Worm (Caenorhabditis elegans): ENCODE data around the gene T09F3.2.

Gene T09F3.2

ce11 chrII:10384680-10385383 is 6.1 kb upstream of the T09F3.2 start, which contains the start of gene ztf-27:
Gene ztf-27, plus strand, starts transcription at chrII:10385333.
- no peak for TF ChIP-seq unc-62 (GFP tag; optimal IDR thresholded peaks at IDR 0.05)

ce11 chrII:10388041-10388706 is 2.8 kb upstream of the T09F3.2 start:
- no peak for TF ChIP-seq unc-62 (GFP tag; optimal IDR thresholded peaks at IDR 0.05)

ce11 chrII:10389038-10389437 is 1.9 kb upstream of the T09F3.2 start:
- no peak for TF ChIP-seq unc-62 (GFP tag; optimal IDR thresholded peaks at IDR 0.05)

ce11 chrII:10389776-10390175 is 1.2 kb upstream of the T09F3.2 start:
- TF ChIP-seq unc-62 (GFP tag; optimal IDR thresholded peaks at IDR 0.05), result no peak

- no peak for TF ChIP-seq unc-62 (GFP tag; optimal IDR thresholded peaks at IDR 0.05)
These were observed 618 bp upstream of the T09F3.2 start for ce11 chrII:10390250-10390821.

- no peak for TF ChIP-seq unc-62 (GFP tag; optimal IDR thresholded peaks at IDR 0.05)
These were observed 2.6 kb downstream of the T09F3.2 start, which contains the start of gene gpd-1 for ce11 chrII:10393282-10394179. Gene gpd-1, plus strand, starts transcription at chrII:10394129.

- no peak for TF ChIP-seq unc-62 (GFP tag; optimal IDR thresholded peaks at IDR 0.05)
These were observed 4.4 kb downstream of the T09F3.2 start, which contains the start of gene T09F3.4 for ce11 chrII:10395303-10395757. Gene T09F3.4, plus strand, starts transcription at chrII:10395707.

ce11 chrII:10396578-10396977 is 5.6 kb downstream of the T09F3.2 start, which contains the start of gene T09F3.5:
Gene T09F3.5, plus strand, starts transcription at chrII:10396878.
- TF ChIP-seq unc-62 (GFP tag; optimal IDR thresholded peaks at IDR 0.05), result no peak

- TF ChIP-seq unc-62 (GFP tag; optimal IDR thresholded peaks at IDR 0.05), result no peak
These were observed 12.0 kb downstream of the T09F3.2 start for ce11 chrII:10402991-10403390.

- no peak for TF ChIP-seq unc-62 (GFP tag; optimal IDR thresholded peaks at IDR 0.05)
These were observed 20.0 kb downstream of the T09F3.2 start, which contains the start of gene E04D5.5 for ce11 chrII:10410989-10411388. Gene E04D5.5, plus strand, starts transcription at chrII:10411289.

- TF ChIP-seq unc-62 (GFP tag; optimal IDR thresholded peaks at IDR 0.05), result no peak
These were observed 25.4 kb downstream of the T09F3.2 start, which contains the start of gene eif-2A for ce11 chrII:10416332-10416863. Gene eif-2A, plus strand, starts transcription at chrII:10416800.

- TF ChIP-seq unc-62 (GFP tag; optimal IDR thresholded peaks at IDR 0.05), result no peak
These were observed 31.0 kb downstream of the T09F3.2 start, which contains the start of gene frpr-21 for ce11 chrII:10421941-10422340. Gene frpr-21, minus strand, starts transcription at chrII:10422041.

- TF ChIP-seq unc-62 (GFP tag; optimal IDR thresholded peaks at IDR 0.05), result no peak
These were observed 44.9 kb downstream of the T09F3.2 start, which contains the start of gene cut-4 for ce11 chrII:10435836-10436235. Gene cut-4, plus strand, starts transcription at chrII:10436136.

ce11 chrII:10437840-10438239 is 46.9 kb downstream of the T09F3.2 start:
- TF ChIP-seq unc-62 (GFP tag; optimal IDR thresholded peaks at IDR 0.05), result no peak

- no peak for TF ChIP-seq unc-62 (GFP tag; optimal IDR thresholded peaks at IDR 0.05)
These were observed 49.0 kb downstream of the T09F3.2 start, which contains the start of gene E04D5.4 for ce11 chrII:10439976-10440375. Gene E04D5.4, plus strand, starts transcription at chrII:10440276.
